Fruit fly (Drosophila melanogaster) S2 (cell line): ENCODE results near the gene CG6296.

Source experiments
- CG8478 ChIP-seq: fragments of >200 bp; optimal IDR thresholded peaks from 2 replicates; lab custom pipeline; 2018
- CTCF ChIP-seq, 2 experiments: fragments of >200 bp; optimal IDR thresholded peaks; 2 replicates each; lab custom pipeline; 2018

CG6296 gene

dm6 chr3R:26989802-26990509, 15.3 kb downstream of the CG6296 start, which contains the start of gene CG31076:
TSS of gene CG31076 (minus strand) at chr3R:26989852.
- peak; percentile 78 to 81 for TF ChIP-seq CTCF (optimal IDR thresholded peaks at IDR 0.05; lab: Kevin White, UChicago)
- TF ChIP-seq CG8478: no peak

DNA sequence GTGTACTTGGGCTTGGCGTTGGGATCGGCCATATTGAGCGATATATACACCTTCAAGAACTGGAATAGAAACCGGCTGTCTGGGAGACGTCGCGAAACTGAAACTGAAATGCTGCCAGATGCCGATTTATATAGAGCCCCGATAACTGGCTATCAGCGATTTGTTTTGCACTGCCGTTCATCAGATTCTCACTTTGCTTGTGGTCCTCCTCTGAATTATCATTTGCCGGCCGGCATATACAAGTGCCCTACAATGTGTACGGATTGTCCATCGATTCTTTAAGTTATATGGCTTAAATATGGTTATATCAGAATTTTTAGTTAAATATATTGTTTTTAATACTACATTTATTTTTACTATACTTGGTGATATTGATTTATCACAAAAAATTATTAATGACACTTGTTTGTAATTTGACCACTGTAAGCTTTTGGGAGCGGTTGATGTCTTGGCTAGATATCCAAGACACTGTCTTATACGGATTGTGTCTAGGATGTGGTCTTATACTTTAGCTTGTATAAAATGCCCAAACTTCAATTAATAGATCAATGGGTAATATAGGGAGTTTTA, 16.8 kb downstream of the CG6296 start, which contains the start of gene CG31075:
TSS of gene CG31075 (minus strand) at position 106 of the 570 bp plus-strand sequence.
- TF ChIP-seq CG8478 (no peak), CTCF (optimal IDR thresholded peaks at IDR 0.05; lab: Kevin White, UChicago) (peak in 1 of 2 experiments; percentile 12)

DNA sequence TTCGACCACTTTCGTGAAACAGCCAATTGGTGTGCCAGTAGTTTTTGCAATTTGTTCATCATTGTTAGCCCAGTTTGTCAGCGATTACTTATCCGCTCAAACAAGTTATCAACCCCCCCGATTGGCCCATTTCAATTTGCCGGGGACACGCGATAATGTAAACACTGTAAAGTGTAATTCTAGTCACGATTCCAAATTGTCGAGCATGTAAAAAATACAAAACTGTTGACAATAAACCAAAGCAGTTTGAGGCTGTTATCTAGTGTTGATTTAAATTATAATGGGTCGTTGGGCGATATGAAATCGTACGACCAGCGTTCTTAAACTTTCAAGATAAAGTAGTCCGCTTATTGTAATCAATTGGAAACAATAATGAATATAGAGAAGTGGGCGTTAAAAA, 17.8 kb downstream of the CG6296 start:
- TF ChIP-seq CG8478: no peak
- no peak for TF ChIP-seq CTCF (optimal IDR thresholded peaks at IDR 0.05; lab: Kevin White, UChicago)

DNA sequence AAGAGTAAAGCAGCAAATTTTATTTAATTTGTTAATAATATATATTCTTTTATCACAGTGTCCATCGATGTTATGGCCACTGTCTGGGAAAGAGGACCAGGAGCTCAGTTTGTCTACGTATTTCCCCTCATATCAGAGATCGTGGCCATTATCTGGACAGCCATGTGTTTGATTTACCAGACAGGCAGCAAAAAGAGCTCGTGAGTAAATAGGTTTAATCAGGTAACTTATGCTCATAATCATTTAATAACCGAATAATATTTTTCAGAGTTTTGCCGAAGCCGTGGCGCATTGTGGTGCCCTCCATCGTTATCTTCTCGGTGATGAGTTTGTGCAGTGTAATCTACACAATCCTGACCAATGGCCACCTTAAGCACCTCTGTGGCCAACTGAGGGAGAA, 20.8 kb downstream of the CG6296 start:
- TF ChIP-seq CTCF (optimal IDR thresholded peaks at IDR 0.05; lab: Kevin White, UChicago) (no peak), CG8478 (no peak)

- TF ChIP-seq CG8478: no peak
- no peak for TF ChIP-seq CTCF (optimal IDR thresholded peaks at IDR 0.05; lab: Kevin White, UChicago)
Measured at dm6 chr3R:26982106-26982505, 23.2 kb downstream of the CG6296 start.

DNA sequence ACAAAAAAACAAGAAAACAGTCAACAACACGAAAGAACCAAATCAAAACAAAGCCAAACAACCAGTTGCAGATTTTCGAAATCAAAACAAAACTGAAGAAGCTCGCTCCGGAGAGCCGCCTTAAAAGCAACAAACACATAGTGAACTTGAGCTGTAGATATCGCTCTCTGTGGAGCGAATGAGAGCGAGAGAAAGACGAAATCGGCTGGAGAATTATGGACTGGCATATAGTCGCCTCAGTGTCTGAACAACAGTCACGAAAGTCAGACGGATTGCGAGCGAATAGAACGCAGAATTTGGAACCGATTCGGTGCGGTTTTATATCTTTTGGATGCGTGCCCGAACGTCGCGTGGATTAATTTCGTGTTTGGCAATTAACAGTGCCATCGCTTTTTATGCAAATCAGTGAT, 25.0 kb downstream of the CG6296 start:
- no peak for TF ChIP-seq CTCF (optimal IDR thresholded peaks at IDR 0.05; lab: Kevin White, UChicago)
- no peak for TF ChIP-seq CG8478

- no peak for TF ChIP-seq CTCF (optimal IDR thresholded peaks at IDR 0.05; lab: Kevin White, UChicago)
- TF ChIP-seq CG8478: no peak
Measured at dm6 chr3R:26978241-26978640, 27.0 kb downstream of the CG6296 start, which contains the start of the genes CG14253 and CG46313. TSS of gene CG14253 (plus strand) at chr3R:26978541. TSS of gene CG46313 (plus strand) at chr3R:26978541.

- TF ChIP-seq CTCF (optimal IDR thresholded peaks at IDR 0.05; lab: Kevin White, UChicago) (no peak), CG8478 (no peak)
Measured at dm6 chr3R:26969743-26970142, 35.5 kb downstream of the CG6296 start.

- TF ChIP-seq CTCF (optimal IDR thresholded peaks at IDR 0.05; lab: Kevin White, UChicago) (no peak), CG8478 (no peak)
Measured at dm6 chr3R:26968823-26969638, 36.2 kb downstream of the CG6296 start.

DNA sequence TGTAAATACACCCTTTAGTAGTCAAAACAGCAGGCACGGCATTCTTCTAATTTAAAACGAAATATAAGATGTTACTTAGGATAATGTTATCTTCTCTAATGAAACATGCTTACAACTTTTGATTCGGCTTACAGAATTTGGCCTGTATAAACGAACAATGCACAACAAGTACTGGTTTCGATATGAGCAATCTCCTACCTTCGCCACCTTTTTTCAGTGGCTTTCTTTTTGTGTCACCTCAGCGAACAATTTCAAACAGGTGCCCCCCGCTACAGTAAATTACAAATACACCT, 37.0 kb downstream of the CG6296 start:
- TF ChIP-seq CG8478 (no peak), CTCF (optimal IDR thresholded peaks at IDR 0.05; lab: Kevin White, UChicago) (no peak)

DNA sequence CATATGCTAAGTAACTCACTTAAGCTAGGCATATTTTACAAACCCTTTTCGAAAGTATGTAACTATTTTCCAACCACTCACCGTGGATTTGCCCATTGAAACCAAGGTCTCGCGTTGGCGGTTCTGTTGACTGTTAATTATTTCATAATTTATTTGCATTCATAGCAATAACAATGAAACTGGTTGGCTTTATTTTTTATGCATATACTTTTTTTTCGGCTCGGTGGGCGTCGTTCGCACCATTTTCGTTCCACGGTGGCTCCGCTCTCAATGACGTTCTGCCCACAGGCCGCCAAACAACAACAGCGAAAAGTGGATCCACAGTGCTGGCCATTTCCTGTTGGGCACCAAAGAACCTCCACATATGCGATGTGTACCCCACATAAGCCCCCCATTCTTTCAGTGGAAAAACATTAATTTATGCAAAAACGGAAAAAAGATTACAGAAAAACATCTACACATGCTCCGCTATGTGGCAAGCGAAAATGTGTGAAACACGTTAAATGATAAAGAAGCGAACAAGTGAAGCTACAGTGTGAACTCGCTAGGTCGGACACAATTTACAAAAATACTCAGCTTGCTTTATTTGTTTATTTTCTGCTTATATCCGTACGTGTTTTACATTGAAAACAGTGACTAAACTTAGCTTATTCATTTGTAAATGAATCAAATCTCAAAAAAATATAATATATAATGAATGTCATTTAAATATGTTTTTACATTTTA, 37.5 kb downstream of the CG6296 start:
- no peak for TF ChIP-seq CTCF (optimal IDR thresholded peaks at IDR 0.05; lab: Kevin White, UChicago)
- TF ChIP-seq CG8478: no peak

DNA sequence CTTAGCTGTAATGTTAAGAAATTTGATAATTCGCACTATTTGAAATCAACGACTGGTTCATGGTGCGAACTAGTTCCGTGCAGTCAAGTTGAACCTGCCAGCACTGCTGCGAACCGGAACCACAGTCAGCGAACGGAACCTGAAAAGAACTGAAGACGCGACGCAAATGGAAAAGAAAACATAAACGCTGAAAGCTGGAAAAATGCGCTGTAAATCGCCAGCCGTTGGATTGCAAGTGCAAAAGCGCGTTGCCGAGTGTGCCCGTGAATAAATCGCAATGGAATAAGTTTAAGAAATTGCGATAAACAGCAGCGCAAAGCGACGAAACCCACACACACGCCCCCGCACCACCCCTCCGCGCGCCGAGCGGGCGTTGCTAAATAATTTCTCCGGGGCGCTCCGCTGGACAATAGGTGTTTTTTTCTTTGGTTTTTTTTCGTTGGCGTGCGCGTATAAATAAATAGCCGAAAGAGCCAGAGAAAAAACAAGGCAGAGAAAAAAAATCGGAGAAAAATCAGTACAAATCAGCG, 38.4 kb downstream of the CG6296 start, which contains the start of gene CG5521:
TSS of gene CG5521 (plus strand) at position 137 of the 530 bp plus-strand sequence.
- no peak for TF ChIP-seq CG8478
- TF ChIP-seq CTCF (optimal IDR thresholded peaks at IDR 0.05; lab: Kevin White, UChicago): no peak

dm6 chr3R:26966385-26966784, 38.9 kb downstream of the CG6296 start, which contains the start of gene Gr97a:
TSS of gene Gr97a (minus strand) at chr3R:26966485.
- TF ChIP-seq CTCF (optimal IDR thresholded peaks at IDR 0.05; lab: Kevin White, UChicago) (no peak), CG8478 (no peak)

dm6 chr3R:26964452-26965133, 40.7 kb downstream of the CG6296 start, which contains the start of gene Tsp97E:
TSS of gene Tsp97E (minus strand) at chr3R:26964817.
- TF ChIP-seq CG8478 (no peak), CTCF (optimal IDR thresholded peaks at IDR 0.05; lab: Kevin White, UChicago) (no peak)
